Fruit fly (Drosophila melanogaster) whole organism, embryonic: ENCODE results near the gene CG43999.

Source experiments
- Abd-B ChIP-seq: fragments of 200-800 bp; sonication (Bioruptor generic); optimal IDR thresholded peaks from 2 replicates; lab custom pipeline; 2018; ENCODE audit warnings: missing biosample characterization, mild to moderate bottlenecking, missing genetic modification characterization, moderate library complexity
- Bgb ChIP-seq: fragments of 200-800 bp; sonication (Bioruptor generic); IDR thresholded peaks from 2 replicates; pipeline ENCODE4 v1.3.6; 2022; ENCODE audit warnings: missing biosample characterization, missing genetic modification characterization; ENCODE audit not compliant: partially characterized antibody
- BtbVII ChIP-seq: fragments of 200-800 bp; sonication (Bioruptor generic); optimal IDR thresholded peaks from 3 replicates; lab custom pipeline; 2017; ENCODE audit warnings: missing biosample characterization, mild to moderate bottlenecking, missing genetic modification characterization
- CG11695 ChIP-seq: fragments of 200-800 bp; sonication (Bioruptor generic); IDR thresholded peaks from 3 replicates; pipeline ENCODE4 v1.3.6; 2022; ENCODE audit warnings: missing biosample characterization, missing genetic modification characterization
- CG12071 ChIP-seq: fragments of 200-800 bp; sonication (Bioruptor generic); optimal IDR thresholded peaks from 3 replicates; lab custom pipeline; 2018; ENCODE audit warnings: missing biosample characterization, mild to moderate bottlenecking, missing genetic modification characterization
- CG14860 ChIP-seq: fragments of 200-800 bp; sonication (Bioruptor generic); IDR thresholded peaks from 3 replicates; pipeline ENCODE4 v1.3.6; 2022; ENCODE audit warnings: missing biosample characterization, missing genetic modification characterization; ENCODE audit not compliant: partially characterized antibody
- CG15011 ChIP-seq: fragments of 200-800 bp; sonication (Bioruptor generic); optimal IDR thresholded peaks from 3 replicates; lab custom pipeline; 2018; ENCODE audit warnings: missing biosample characterization, mild to moderate bottlenecking, missing genetic modification characterization
- CG16813 ChIP-seq: fragments of 200-800 bp; sonication (Bioruptor generic); IDR thresholded peaks from 3 replicates; pipeline ENCODE4 v1.3.6; 2022; ENCODE audit warnings: missing biosample characterization, missing genetic modification characterization; ENCODE audit not compliant: partially characterized antibody
- CG17186 ChIP-seq: fragments of 200-800 bp; sonication (Bioruptor generic); optimal IDR thresholded peaks from 3 replicates; lab custom pipeline; 2017; ENCODE audit warnings: missing biosample characterization, missing genetic modification reagents, missing genetic modification characterization
- CG2120 ChIP-seq: fragments of 200-800 bp; sonication (Bioruptor generic); optimal IDR thresholded peaks from 3 replicates; lab custom pipeline; 2016; ENCODE audit warnings: missing biosample characterization, missing genetic modification characterization
- CG3281 ChIP-seq: fragments of 200-800 bp; sonication (Bioruptor generic); optimal IDR thresholded peaks from 3 replicates; lab custom pipeline; 2017; ENCODE audit warnings: missing biosample characterization, mild to moderate bottlenecking, missing genetic modification characterization
- CG3838 ChIP-seq: fragments of 200-800 bp; sonication (Bioruptor generic); optimal IDR thresholded peaks from 3 replicates; lab custom pipeline; 2016; ENCODE audit warnings: missing biosample characterization, missing genetic modification characterization
- CG4424 ChIP-seq: fragments of 200-800 bp; sonication (Bioruptor generic); optimal IDR thresholded peaks from 3 replicates; lab custom pipeline; 2016; ENCODE audit warnings: missing biosample characterization, missing genetic modification characterization
- CG4707 ChIP-seq: fragments of 200-800 bp; sonication (Bioruptor generic); optimal IDR thresholded peaks from 2 replicates; lab custom pipeline; 2018; ENCODE audit warnings: missing biosample characterization, mild to moderate bottlenecking, missing genetic modification characterization, moderate library complexity
- CG5245 ChIP-seq: fragments of 200-800 bp; sonication (Bioruptor generic); optimal IDR thresholded peaks from 3 replicates; lab custom pipeline; 2016; ENCODE audit warnings: missing biosample characterization, missing genetic modification characterization
- CG7963 ChIP-seq: fragments of 200-800 bp; sonication (Bioruptor generic); IDR thresholded peaks from 3 replicates; pipeline ENCODE4 v1.3.6; 2022; ENCODE audit warnings: missing biosample characterization, missing genetic modification characterization; ENCODE audit not compliant: partially characterized antibody
- CG9797 ChIP-seq: fragments of 200-800 bp; sonication (Bioruptor generic); optimal IDR thresholded peaks from 3 replicates; lab custom pipeline; 2018; ENCODE audit warnings: missing biosample characterization, mild to moderate bottlenecking, missing genetic modification characterization
- Doc2 ChIP-seq: fragments of 200-800 bp; sonication (Bioruptor generic); IDR thresholded peaks from 2 replicates; pipeline ENCODE4 v1.3.6; 2022; ENCODE audit warnings: missing biosample characterization, missing genetic modification characterization
- Doc3 ChIP-seq: fragments of 200-800 bp; sonication (Bioruptor generic); IDR thresholded peaks from 3 replicates; pipeline ENCODE4 v1.3.6; 2022; ENCODE audit warnings: missing biosample characterization, missing genetic modification characterization; ENCODE audit not compliant: partially characterized antibody
- ERR ChIP-seq: fragments of 200-800 bp; sonication (Bioruptor generic); optimal IDR thresholded peaks from 2 replicates; lab custom pipeline; 2016; ENCODE audit warnings: missing biosample characterization, missing genetic modification characterization
- HLH3B ChIP-seq: fragments of 200-800 bp; sonication (Bioruptor generic); IDR thresholded peaks from 2 replicates; pipeline ENCODE4 v1.3.6; 2022; ENCODE audit warnings: missing biosample characterization, missing genetic modification characterization
- Hmr ChIP-seq: fragments of 200-800 bp; sonication (Bioruptor generic); optimal IDR thresholded peaks from 3 replicates; lab custom pipeline; 2017; ENCODE audit warnings: mild to moderate bottlenecking, missing biosample characterization, missing genetic modification reagents, missing genetic modification characterization
- Hsf ChIP-seq: fragments of 200-800 bp; sonication (Bioruptor generic); optimal IDR thresholded peaks from 3 replicates; lab custom pipeline; 2016; ENCODE audit warnings: missing biosample characterization, missing genetic modification characterization
- Kr ChIP-seq: fragments of 200-800 bp; sonication (Bioruptor generic); optimal IDR thresholded peaks from 2 replicates; lab custom pipeline; 2017; ENCODE audit warnings: missing biosample characterization, mild to moderate bottlenecking, missing genetic modification characterization
- Nf-YA ChIP-seq: fragments of 200-800 bp; sonication (Bioruptor generic); IDR thresholded peaks from 2 replicates; pipeline ENCODE4 v1.3.6; 2022; ENCODE audit warnings: missing biosample characterization, missing genetic modification characterization
- Ssrp ChIP-seq: fragments of 200-800 bp; sonication (Bioruptor generic); optimal IDR thresholded peaks from 2 replicates; lab custom pipeline; 2018; ENCODE audit warnings: missing biosample characterization, mild to moderate bottlenecking, missing genetic modification characterization, moderate library complexity
- Trl ChIP-seq, 3 experiments: fragments of >200 bp in 2 of 3; fragments of 200-800 bp in 1 of 3; sonication (Bioruptor generic) in 1 of 3; optimal IDR thresholded peaks; 2 replicates in 1 of 3; 3 replicates in 2 of 3; lab custom pipeline; 2016 to 2017; ENCODE audit warnings: missing biosample characterization in 1 of 3, missing genetic modification characterization in 1 of 3
- ase ChIP-seq: fragments of 200-800 bp; sonication (Bioruptor generic); IDR thresholded peaks from 3 replicates; pipeline ENCODE4 v1.3.6; 2022; ENCODE audit warnings: missing biosample characterization, missing genetic modification characterization
- ash1 ChIP-seq: fragments of 200-800 bp; sonication (Bioruptor generic); optimal IDR thresholded peaks from 2 replicates; lab custom pipeline; 2018; ENCODE audit warnings: missing biosample characterization, mild to moderate bottlenecking, missing genetic modification characterization
- cas ChIP-seq: fragments of 200-800 bp; sonication (Bioruptor generic); IDR thresholded peaks from 2 replicates; pipeline ENCODE4 v1.3.6; 2022; ENCODE audit warnings: missing biosample characterization, missing genetic modification characterization
- dpn ChIP-seq, 2 experiments: fragments of 200-800 bp; sonication (Bioruptor generic); optimal IDR thresholded peaks; 3 replicates each; lab custom pipeline; 2016; ENCODE audit warnings: missing biosample characterization in 2 of 2, missing genetic modification characterization in 2 of 2
- ftz-f1 ChIP-seq: fragments of 200-800 bp; sonication (Bioruptor generic); optimal IDR thresholded peaks from 2 replicates; lab custom pipeline; 2016; ENCODE audit warnings: missing biosample characterization, missing genetic modification characterization
- gt ChIP-seq: fragments of 200-800 bp; sonication (Bioruptor generic); IDR thresholded peaks from 2 replicates; pipeline ENCODE4 v1.3.6; 2022; ENCODE audit warnings: missing biosample characterization, missing genetic modification characterization
- hth ChIP-seq: fragments of >200 bp; optimal IDR thresholded peaks from 2 replicates; lab custom pipeline; 2017; ENCODE audit warnings: inconsistent platforms
- lmd ChIP-seq: fragments of 200-800 bp; sonication (Bioruptor generic); IDR thresholded peaks from 2 replicates; pipeline ENCODE4 v1.3.6; 2022; ENCODE audit warnings: missing biosample characterization, missing genetic modification characterization
- nau ChIP-seq: fragments of 200-800 bp; sonication (Bioruptor generic); optimal IDR thresholded peaks from 3 replicates; lab custom pipeline; 2017; ENCODE audit warnings: missing biosample characterization, mild to moderate bottlenecking, missing genetic modification characterization, missing genetic modification reagents
- nerfin-1 ChIP-seq: fragments of 200-800 bp; sonication (Bioruptor generic); optimal IDR thresholded peaks from 3 replicates; lab custom pipeline; 2019; ENCODE audit warnings: missing biosample characterization, mild to moderate bottlenecking, missing genetic modification characterization, moderate library complexity
- pho ChIP-seq: fragments of 200-800 bp; sonication (Bioruptor generic); optimal IDR thresholded peaks from 2 replicates; lab custom pipeline; 2016; ENCODE audit warnings: missing biosample characterization, missing genetic modification characterization
- row ChIP-seq: fragments of 200-800 bp; sonication (Bioruptor generic); IDR thresholded peaks from 3 replicates; pipeline ENCODE4 v1.3.6; 2022; ENCODE audit warnings: missing biosample characterization, missing genetic modification characterization
- sens-2 ChIP-seq: fragments of 200-800 bp; sonication (Bioruptor generic); IDR thresholded peaks from 2 replicates; pipeline ENCODE4 v1.3.6; 2022; ENCODE audit warnings: missing biosample characterization, missing genetic modification characterization
- shn ChIP-seq: fragments of 200-800 bp; sonication (Bioruptor generic); optimal IDR thresholded peaks from 3 replicates; lab custom pipeline; 2016; ENCODE audit warnings: missing biosample characterization, missing genetic modification characterization
- slp2 ChIP-seq: fragments of 200-800 bp; sonication (Bioruptor generic); optimal IDR thresholded peaks from 2 replicates; lab custom pipeline; 2016; ENCODE audit warnings: missing biosample characterization, missing genetic modification characterization
- stwl ChIP-seq: fragments of 200-800 bp; sonication (Bioruptor generic); optimal IDR thresholded peaks from 3 replicates; lab custom pipeline; 2018; ENCODE audit warnings: missing biosample characterization, mild to moderate bottlenecking, missing genetic modification characterization, moderate library complexity
- tio ChIP-seq: fragments of 200-800 bp; sonication (Bioruptor generic); optimal IDR thresholded peaks from 2 replicates; lab custom pipeline; 2017; ENCODE audit warnings: missing biosample characterization, missing genetic modification characterization, inconsistent platforms
- tll ChIP-seq, 2 experiments: fragments of 200-800 bp in 1 of 2; fragments of >200 bp in 1 of 2; sonication (Bioruptor generic) in 1 of 2; optimal IDR thresholded peaks; 2 replicates each; lab custom pipeline; 2017 to 2019; ENCODE audit warnings: missing biosample characterization in 2 of 2, missing genetic modification characterization in 2 of 2, mild to moderate bottlenecking in 1 of 2, moderate library complexity in 1 of 2
- toy ChIP-seq: fragments of 200-800 bp; sonication (Bioruptor generic); IDR thresholded peaks from 2 replicates; pipeline ENCODE4 v1.3.6; 2022; ENCODE audit warnings: missing biosample characterization, missing genetic modification characterization
- wdn ChIP-seq: fragments of 200-800 bp; sonication (Bioruptor generic); IDR thresholded peaks from 2 replicates; pipeline ENCODE4 v1.3.6; 2022; ENCODE audit warnings: missing biosample characterization, missing genetic modification characterization
- wek ChIP-seq: fragments of 200-800 bp; sonication (Bioruptor generic); optimal IDR thresholded peaks from 3 replicates; lab custom pipeline; 2018; ENCODE audit warnings: missing biosample characterization, mild to moderate bottlenecking, missing genetic modification characterization, moderate library complexity
- zen ChIP-seq: fragments of 200-800 bp; sonication (Bioruptor generic); optimal IDR thresholded peaks from 3 replicates; lab custom pipeline; 2018; ENCODE audit warnings: missing biosample characterization, mild to moderate bottlenecking, missing genetic modification characterization, moderate library complexity

CG43999 gene

DNA sequence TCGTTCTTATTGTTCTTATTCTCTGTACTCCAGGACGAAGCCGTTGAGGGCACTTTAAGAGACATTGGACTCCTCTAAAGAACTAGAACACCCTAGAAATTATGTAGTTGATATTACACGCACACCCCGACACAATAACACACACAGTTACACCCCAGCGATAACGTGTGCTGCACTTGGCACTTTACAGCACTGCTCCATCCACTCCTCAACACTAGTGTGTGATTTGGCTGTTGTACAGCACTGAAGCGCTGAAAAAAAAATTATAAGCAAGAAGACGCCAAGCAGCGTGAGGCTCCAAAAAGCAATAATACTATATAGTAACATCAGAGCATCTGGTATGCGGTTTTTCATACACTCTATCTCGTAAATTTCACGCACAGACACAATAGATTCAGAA lies 32.1 kb upstream of the CG43999 start (continued):
- no peak for TF ChIP-seq CG4424 (GFP tag; lab: Kevin White, UChicago)
- TF ChIP-seq CG4707 = no peak
- TF ChIP-seq wdn (GFP tag; lab: Robert Waterston, UW) = no peak
- TF ChIP-seq CG3838 (GFP tag; lab: Kevin White, UChicago) = no peak
- no peak for TF ChIP-seq CG7963 (GFP tag; lab: Robert Waterston, UW)
- no peak for TF ChIP-seq ERR (GFP tag; lab: Kevin White, UChicago)
- no peak for TF ChIP-seq tio (GFP tag; lab: Kevin White, UChicago)
- TF ChIP-seq Doc2 (GFP tag; lab: Robert Waterston, UW) = no peak
- TF ChIP-seq dpn (GFP tag; optimal IDR thresholded peaks at IDR 0.05; lab: Kevin White, UChicago) = no peak
- no peak for TF ChIP-seq HLH3B (GFP tag; lab: Robert Waterston, UW)
- no peak for TF ChIP-seq ase (GFP tag; lab: Robert Waterston, UW)
- TF ChIP-seq Doc3 (GFP tag; lab: Robert Waterston, UW) = 0 out of 3 replicates have a peak, but pooled peaks have one; percentile 13
- TF ChIP-seq stwl (tag; lab: Kevin White, UChicago) = peak; percentile 99
- TF ChIP-seq Kr (GFP tag; lab: Kevin White, UChicago) = no peak
- no peak for TF ChIP-seq Abd-B
- TF ChIP-seq zen = no peak
- TF ChIP-seq Hmr (GFP tag; lab: Kevin White, UChicago) = no peak
- TF ChIP-seq gt (GFP tag; lab: Robert Waterston, UW) = no peak
- TF ChIP-seq row = no peak
- peak; percentile 39; the same call in 1 of the 3 replicates for TF ChIP-seq CG16813 (GFP tag; lab: Robert Waterston, UW)

DNA sequence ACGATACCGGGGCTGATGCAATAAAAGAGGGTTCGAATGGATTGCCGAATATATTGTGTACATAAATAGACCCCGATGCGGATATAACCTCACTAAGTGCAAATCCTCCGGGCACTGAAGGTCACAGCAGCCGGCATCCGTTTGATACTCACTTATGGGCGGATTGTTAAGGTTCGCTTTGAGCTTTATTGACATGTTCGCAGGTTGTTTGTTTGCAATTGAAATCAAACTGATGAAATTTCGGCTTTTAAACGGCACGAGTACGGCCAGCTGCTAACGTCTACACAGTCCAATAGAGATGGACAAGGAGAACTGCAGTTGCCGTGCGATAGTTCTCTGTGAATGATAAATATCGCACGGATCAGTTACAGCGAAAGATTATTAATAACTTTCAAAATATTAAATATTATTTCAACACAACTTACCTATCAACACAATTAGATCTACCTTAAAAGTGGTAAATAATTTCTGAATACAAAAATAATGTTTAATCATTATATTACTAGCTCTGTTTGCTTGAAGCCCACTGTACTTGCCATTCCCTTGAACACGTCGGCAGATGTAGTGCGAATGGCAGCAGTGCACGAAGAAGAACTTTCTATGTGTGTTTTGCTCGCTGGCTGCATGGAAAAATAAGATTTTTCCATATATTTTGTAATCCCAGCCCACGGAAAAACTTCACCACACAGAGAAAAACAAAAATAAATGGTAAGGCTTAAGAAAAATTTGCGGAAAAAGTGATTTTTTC lies 29.5 kb upstream of the CG43999 start, which contains the start of the genes GluProRS and AP-1sigma:
Gene GluProRS, minus strand, starts transcription at position 301 of the 748 bp plus-strand sequence.
Gene AP-1sigma, plus strand, starts transcription at position 561 of the 748 bp plus-strand sequence.
- TF ChIP-seq Bgb = peak; percentile 93
- peak; percentile 21 to 76 for TF ChIP-seq tll (GFP tag; optimal IDR thresholded peaks at IDR 0.05; lab: Kevin White, UChicago)
- TF ChIP-seq CG14860 = peak; percentile 93
- TF ChIP-seq CG5245 (GFP tag; lab: Kevin White, UChicago) = peak; percentile 92
- TF ChIP-seq CG3281 (GFP tag; lab: Kevin White, UChicago) = peak; percentile 84
- TF ChIP-seq slp2 (GFP tag; lab: Kevin White, UChicago) = peak; percentile 62
- TF ChIP-seq wek (GFP tag; lab: Kevin White, UChicago) = no peak
- TF ChIP-seq Hsf (GFP tag; lab: Kevin White, UChicago) = peak; percentile 93
- peak; percentile 92 for TF ChIP-seq CG11695 (GFP tag; lab: Robert Waterston, UW)
- TF ChIP-seq ftz-f1 = peak; percentile 80
- peak; percentile 75 for TF ChIP-seq nerfin-1 (tag; lab: Kevin White, UChicago)
- TF ChIP-seq CG9797 (GFP tag; lab: Kevin White, UChicago) = peak; percentile 27
- TF ChIP-seq toy (GFP tag; lab: Robert Waterston, UW) = peak; percentile 88
- peak; percentile 90 for TF ChIP-seq cas (GFP tag; lab: Robert Waterston, UW)
- peak; percentile 85 for TF ChIP-seq Nf-YA (GFP tag; lab: Robert Waterston, UW)
- TF ChIP-seq sens-2 (GFP tag; lab: Robert Waterston, UW) = peak; percentile 94
- no peak for TF ChIP-seq hth (lab: Kevin White, UChicago)
- peak; percentile 39 for TF ChIP-seq BtbVII (GFP tag; lab: Kevin White, UChicago)
- peak; percentile 94 for TF ChIP-seq CG2120
- TF ChIP-seq CG12071 (GFP tag; lab: Kevin White, UChicago) = peak; percentile 66
- peak; percentile 71 for TF ChIP-seq shn (GFP tag; lab: Kevin White, UChicago)
- TF ChIP-seq lmd (GFP tag; lab: Robert Waterston, UW) = peak; percentile 97
- peak; percentile 72 for TF ChIP-seq CG15011 (GFP tag; lab: Kevin White, UChicago)
- TF ChIP-seq Ssrp (tag; lab: Kevin White, UChicago) = peak; percentile 87
- TF ChIP-seq ash1 (GFP tag; lab: Kevin White, UChicago) = peak; percentile 59
- TF ChIP-seq CG17186 (GFP tag; lab: Kevin White, UChicago) = peak; percentile 58
- TF ChIP-seq Trl (optimal IDR thresholded peaks at IDR 0.05; lab: Kevin White, UChicago) = no peak
- peak; percentile 83 for TF ChIP-seq Trl (GFP tag; optimal IDR thresholded peaks at IDR 0.05; lab: Kevin White, UChicago)
- peak; percentile 90 for TF ChIP-seq pho (GFP tag; lab: Kevin White, UChicago)
- no peak for TF ChIP-seq nau
